Worm (Caenorhabditis elegans) whole organism, L4 larva: Measurements from ENCODE around the gene F35A5.2.

Experiments
- D1046.2 ChIP-seq: fragments of 200-800 bp; sonication (Bioruptor generic); IDR thresholded peaks from 2 replicates; pipeline ENCODE4 v1.3.6; 2022; ENCODE audit warnings: missing genetic modification characterization, missing compliant biosample characterization
- F26F4.8 ChIP-seq: fragments of 200-800 bp; sonication (Bioruptor generic); conservative IDR thresholded peaks from 2 replicates; pipeline ENCODE4 v1.3.6; 2022; ENCODE audit warnings: missing genetic modification characterization, missing compliant biosample characterization
- Y105C5A.15 ChIP-seq: fragments of 200-800 bp; sonication (Bioruptor generic); IDR thresholded peaks from 2 replicates; pipeline ENCODE4 v1.3.6; 2022; ENCODE audit warnings: missing genetic modification characterization, missing compliant biosample characterization
- Y5F2A.4 ChIP-seq: fragments of 200-800 bp; sonication (Bioruptor generic); optimal IDR thresholded peaks from 2 replicates; lab custom pipeline; 2018; ENCODE audit warnings: mild to moderate bottlenecking, missing genetic modification characterization, missing compliant biosample characterization
- ZK337.2 ChIP-seq: fragments of 200-800 bp; sonication (Bioruptor generic); IDR thresholded peaks from 2 replicates; pipeline ENCODE4 v1.3.6; 2022; ENCODE audit warnings: missing genetic modification reagents, missing genetic modification characterization, missing compliant biosample characterization
- ZK546.5 ChIP-seq, 2 experiments: sonication (generic microtip); optimal IDR thresholded peaks; 2 replicates each; lab custom pipeline; 2017; ENCODE audit warnings: missing biosample characterization in 2 of 2, missing genetic modification characterization in 2 of 2
- arid-1 ChIP-seq: fragments of 200-800 bp; sonication (Bioruptor generic); conservative IDR thresholded peaks from 2 replicates; pipeline ENCODE4 v1.3.6; 2022; ENCODE audit warnings: missing genetic modification reagents, missing genetic modification characterization, missing compliant biosample characterization
- ceh-28 ChIP-seq: fragments of 150-350 bp; optimal IDR thresholded peaks from 2 replicates; lab custom pipeline; 2014; ENCODE audit warnings: missing biosample characterization, missing genetic modification reagents, missing genetic modification characterization
- ceh-32 ChIP-seq: sonication (generic microtip); optimal IDR thresholded peaks from 2 replicates; lab custom pipeline; 2016; ENCODE audit warnings: mild to moderate bottlenecking, missing genetic modification characterization, missing compliant biosample characterization; ENCODE audit not compliant: poor library complexity
- ceh-62 ChIP-seq: sonication (generic microtip); optimal IDR thresholded peaks from 2 replicates; lab custom pipeline; 2017; ENCODE audit warnings: missing biosample characterization, missing genetic modification characterization
- ceh-82 ChIP-seq: sonication (generic microtip); optimal IDR thresholded peaks from 2 replicates; lab custom pipeline; 2017; ENCODE audit warnings: missing biosample characterization, missing genetic modification characterization
- ces-1 ChIP-seq: fragments of 150-350 bp; sonication (generic microtip); optimal IDR thresholded peaks from 4 replicates; lab custom pipeline; 2014; ENCODE audit warnings: missing biosample characterization, missing genetic modification reagents, missing genetic modification characterization
- ctbp-1 ChIP-seq: fragments of 200-800 bp; sonication (Bioruptor generic); IDR thresholded peaks from 2 replicates; pipeline ENCODE4 v1.3.6; 2022; ENCODE audit warnings: missing genetic modification reagents, missing genetic modification characterization, missing compliant biosample characterization
- daf-19 ChIP-seq: fragments of 200-800 bp; sonication (Bioruptor generic); conservative IDR thresholded peaks from 2 replicates; pipeline ENCODE4 v1.3.6; 2022; ENCODE audit warnings: missing genetic modification characterization, missing compliant biosample characterization
- dmd-9 ChIP-seq: fragments of 200-800 bp; sonication (Bioruptor generic); IDR thresholded peaks from 2 replicates; pipeline ENCODE4 v1.3.6; 2022; ENCODE audit warnings: missing genetic modification reagents, missing genetic modification characterization, missing compliant biosample characterization
- dpl-1 ChIP-seq: fragments of 150-350 bp; optimal IDR thresholded peaks from 2 replicates; lab custom pipeline; 2014; ENCODE audit warnings: missing biosample characterization, missing genetic modification reagents, missing genetic modification characterization
- duxl-1 ChIP-seq: sonication (generic microtip); optimal IDR thresholded peaks from 2 replicates; lab custom pipeline; 2016; ENCODE audit warnings: mild to moderate bottlenecking, missing genetic modification characterization, moderate library complexity, missing compliant biosample characterization; ENCODE audit not compliant: poor library complexity
- egl-27 ChIP-seq: sonication (generic microtip); optimal IDR thresholded peaks from 3 replicates; lab custom pipeline; 2017; ENCODE audit warnings: missing biosample characterization, missing genetic modification reagents, missing genetic modification characterization
- egl-43 ChIP-seq: fragments of 200-800 bp; sonication (Bioruptor generic); IDR thresholded peaks from 2 replicates; pipeline ENCODE4 v1.3.6; 2022; ENCODE audit warnings: missing genetic modification reagents, missing genetic modification characterization, missing compliant biosample characterization
- fos-1 ChIP-seq: fragments of 150-350 bp; optimal IDR thresholded peaks from 2 replicates; lab custom pipeline; 2014; ENCODE audit warnings: missing biosample characterization, missing genetic modification characterization
- hif-1 ChIP-seq, 2 experiments: sonication (generic microtip); optimal IDR thresholded peaks; 2 replicates each; lab custom pipeline; 2016 to 2017; ENCODE audit warnings: missing compliant biosample characterization in 2 of 2, missing genetic modification characterization in 2 of 2, missing genetic modification reagents in 2 of 2, missing genotype in 2 of 2, mild to moderate bottlenecking in 1 of 2
- hlh-30 ChIP-seq: sonication (generic microtip); optimal IDR thresholded peaks from 2 replicates; lab custom pipeline; 2017; ENCODE audit warnings: antibody characterized with exemption, mild to moderate bottlenecking, missing genetic modification characterization, missing compliant biosample characterization; ENCODE audit not compliant: insufficient read depth
- lim-7 ChIP-seq: fragments of 200-800 bp; sonication (Bioruptor generic); IDR thresholded peaks from 2 replicates; pipeline ENCODE4 v1.3.6; 2022; ENCODE audit warnings: missing genetic modification characterization, missing compliant biosample characterization
- lin-1 ChIP-seq: fragments of 200-800 bp; sonication (Bioruptor generic); IDR thresholded peaks from 2 replicates; pipeline ENCODE4 v1.3.6; 2022; ENCODE audit warnings: missing genetic modification reagents, missing genetic modification characterization, missing compliant biosample characterization
- lin-15B ChIP-seq: fragments of 150-350 bp; sonication (generic microtip); optimal IDR thresholded peaks from 3 replicates; lab custom pipeline; 2014; ENCODE audit warnings: missing biosample characterization, missing genetic modification characterization
- lin-29 ChIP-seq: fragments of 200-800 bp; sonication (Bioruptor generic); IDR thresholded peaks from 2 replicates; pipeline ENCODE4 v1.3.6; 2022; ENCODE audit warnings: missing genetic modification reagents, missing genetic modification characterization, missing compliant biosample characterization
- lin-38 ChIP-seq: fragments of 200-800 bp; sonication (Bioruptor generic); IDR thresholded peaks from 2 replicates; pipeline ENCODE4 v1.3.6; 2022; ENCODE audit warnings: missing genetic modification reagents, missing genetic modification characterization, missing compliant biosample characterization
- lin-39 ChIP-seq: fragments of 150-350 bp; optimal IDR thresholded peaks from 2 replicates; lab custom pipeline; 2014; ENCODE audit warnings: missing biosample characterization, missing genetic modification reagents, missing genetic modification characterization
- lir-3 ChIP-seq: sonication (generic microtip); optimal IDR thresholded peaks from 2 replicates; lab custom pipeline; 2016; ENCODE audit warnings: mild to moderate bottlenecking, missing genetic modification characterization, missing compliant biosample characterization
- madf-9 ChIP-seq: fragments of 200-800 bp; sonication (Bioruptor generic); conservative IDR thresholded peaks from 2 replicates; pipeline ENCODE4 v1.3.6; 2022; ENCODE audit warnings: missing genetic modification reagents, missing genetic modification characterization, missing compliant biosample characterization
- mdt-29 ChIP-seq: fragments of 200-800 bp; sonication (Bioruptor generic); IDR thresholded peaks from 2 replicates; pipeline ENCODE4 v1.3.6; 2022; ENCODE audit warnings: missing genetic modification reagents, missing genetic modification characterization, missing compliant biosample characterization
- mep-1 ChIP-seq: fragments of 150-350 bp; sonication (generic microtip); optimal IDR thresholded peaks from 3 replicates; lab custom pipeline; 2014; ENCODE audit warnings: missing biosample characterization, missing genetic modification characterization
- mxl-3 ChIP-seq: fragments of 200-800 bp; sonication (Bioruptor generic); optimal IDR thresholded peaks from 2 replicates; lab custom pipeline; 2018; ENCODE audit warnings: mild to moderate bottlenecking, missing genetic modification characterization, missing compliant biosample characterization
- nhr-102 ChIP-seq: sonication (generic microtip); optimal IDR thresholded peaks from 2 replicates; lab custom pipeline; 2016; ENCODE audit warnings: mild to moderate bottlenecking, missing genetic modification characterization, moderate library complexity, missing compliant biosample characterization
- nhr-237 ChIP-seq: sonication (generic microtip); optimal IDR thresholded peaks from 2 replicates; lab custom pipeline; 2017; ENCODE audit warnings: missing biosample characterization, missing genetic modification characterization
- nhr-25 ChIP-seq: sonication (generic microtip); optimal IDR thresholded peaks from 2 replicates; lab custom pipeline; 2017; ENCODE audit warnings: missing genetic modification characterization, mild to moderate bottlenecking, missing compliant biosample characterization, antibody characterized with exemption, moderate library complexity, borderline replicate concordance; ENCODE audit not compliant: insufficient read depth
- nhr-77 ChIP-seq: fragments of 150-350 bp; optimal IDR thresholded peaks from 2 replicates; lab custom pipeline; 2014; ENCODE audit warnings: missing biosample characterization, missing genetic modification characterization
- pha-4 ChIP-seq, 2 experiments: fragments of 150-350 bp in 1 of 2; fragments of 200-800 bp in 1 of 2; sonication (Bioruptor generic) in 1 of 2; IDR thresholded peaks in 1 of 2; optimal IDR thresholded peaks in 1 of 2; 2 replicates each; pipeline versions ENCODE4 v1.3.6 to Lab custom; 2014 to 2022; ENCODE audit warnings: missing genetic modification characterization in 2 of 2, missing genetic modification reagents in 2 of 2, missing biosample characterization in 1 of 2, missing compliant biosample characterization in 1 of 2
- pqm-1 ChIP-seq: sonication (generic microtip); optimal IDR thresholded peaks from 2 replicates; lab custom pipeline; 2017; ENCODE audit warnings: missing biosample characterization, missing genetic modification characterization
- set-16 ChIP-seq: fragments of 200-800 bp; sonication (Bioruptor generic); IDR thresholded peaks from 2 replicates; pipeline ENCODE4 v1.3.6; 2022; ENCODE audit warnings: missing genetic modification reagents, missing genetic modification characterization, missing compliant biosample characterization
- snpc-4 ChIP-seq: fragments of 150-350 bp; optimal IDR thresholded peaks from 2 replicates; lab custom pipeline; 2014; ENCODE audit warnings: missing biosample characterization, missing genetic modification characterization
- spr-1 ChIP-seq: sonication (generic microtip); optimal IDR thresholded peaks from 2 replicates; lab custom pipeline; 2016; ENCODE audit warnings: mild to moderate bottlenecking, missing genetic modification characterization, missing compliant biosample characterization
- spr-3 ChIP-seq: fragments of 200-800 bp; sonication (Bioruptor generic); optimal IDR thresholded peaks from 2 replicates; lab custom pipeline; 2018; ENCODE audit warnings: mild to moderate bottlenecking, missing genetic modification characterization, missing compliant biosample characterization
- tag-97 ChIP-seq: fragments of 200-800 bp; sonication (Bioruptor generic); IDR thresholded peaks from 2 replicates; pipeline ENCODE4 v1.3.6; 2022; ENCODE audit warnings: missing genetic modification characterization, missing compliant biosample characterization
- unc-62 ChIP-seq, 3 experiments: fragments of 150-350 bp in 1 of 3; sonication (generic microtip); optimal IDR thresholded peaks in 2 of 3; peaks in 1 of 3; 1 replicate in 1 of 3; 2 replicates in 2 of 3; lab custom pipeline; 2014 to 2017; ENCODE audit warnings: missing biosample characterization in 3 of 3, missing genetic modification characterization in 3 of 3, missing genetic modification reagents in 3 of 3, missing genotype in 1 of 3
- vab-7 ChIP-seq: fragments of 200-800 bp; sonication (Bioruptor generic); IDR thresholded peaks from 2 replicates; pipeline ENCODE4 v1.3.6; 2022; ENCODE audit warnings: missing genetic modification reagents, missing genetic modification characterization, missing compliant biosample characterization
- zfp-3 ChIP-seq: fragments of 200-800 bp; sonication (Bioruptor generic); conservative IDR thresholded peaks from 2 replicates; pipeline ENCODE4 v1.3.6; 2022; ENCODE audit warnings: missing genetic modification reagents, missing genetic modification characterization, missing compliant biosample characterization
- ztf-11 ChIP-seq: fragments of 150-350 bp; optimal IDR thresholded peaks from 2 replicates; lab custom pipeline; 2014; ENCODE audit warnings: missing biosample characterization, missing genetic modification characterization

F35A5.2 gene

ce11 chrX:3822061-3822460, 17.1 kb downstream of the F35A5.2 start (continued):
- peak in 1 of 2 experiments; percentile 54 for TF ChIP-seq unc-62 (GFP tag; optimal IDR thresholded peaks at IDR 0.05 in 1 of 2; lab: Kevin White, UChicago)
- TF ChIP-seq unc-62 (tag; optimal IDR thresholded peaks at IDR 0.05; lab: Kevin White, UChicago), result no peak

ce11 chrX:3823869-3824268, 18.9 kb downstream of the F35A5.2 start:
- no peak for TF ChIP-seq ZK337.2 (GFP tag; lab: Robert Waterston, UW)
- no peak for TF ChIP-seq lim-7 (GFP tag; lab: Robert Waterston, UW)
- no peak for TF ChIP-seq zfp-3 (GFP tag; lab: Robert Waterston, UW)
- no peak for TF ChIP-seq set-16 (GFP tag; lab: Robert Waterston, UW)
- TF ChIP-seq Y105C5A.15, result no peak
- no peak for TF ChIP-seq mdt-29 (GFP tag; lab: Robert Waterston, UW)
- no peak for TF ChIP-seq lin-38 (GFP tag; lab: Robert Waterston, UW)
- no peak for TF ChIP-seq spr-3 (GFP tag; lab: Kevin White, UChicago)
- no peak for TF ChIP-seq D1046.2 (GFP tag; lab: Robert Waterston, UW)
- no peak for TF ChIP-seq ceh-82 (tag; lab: Kevin White, UChicago)
- TF ChIP-seq vab-7 (GFP tag; lab: Robert Waterston, UW), result no peak
- TF ChIP-seq arid-1 (GFP tag; lab: Robert Waterston, UW), result no peak
- no peak for TF ChIP-seq lir-3 (tag; lab: Kevin White, UChicago)
- no peak for TF ChIP-seq madf-9 (GFP tag; lab: Robert Waterston, UW)
- no peak for TF ChIP-seq F26F4.8 (GFP tag; lab: Robert Waterston, UW)
- TF ChIP-seq ZK546.5 (tag; optimal IDR thresholded peaks at IDR 0.05; lab: Kevin White, UChicago), result no peak
- TF ChIP-seq pha-4 (GFP tag; IDR thresholded peaks at IDR 0.05; lab: Robert Waterston, UW), result no peak
- TF ChIP-seq pha-4 (tag; optimal IDR thresholded peaks at IDR 0.05; lab: Kevin White, UChicago), result no peak
- TF ChIP-seq dpl-1 (GFP tag; lab: Kevin White, UChicago), result no peak
- TF ChIP-seq hlh-30 (tag; lab: Kevin White, UChicago), result peak; percentile 9
- TF ChIP-seq fos-1, result no peak
- no peak for TF ChIP-seq nhr-237
- TF ChIP-seq egl-27, result no peak
- TF ChIP-seq lin-39, result no peak
- TF ChIP-seq nhr-25 (tag; lab: Kevin White, UChicago), result no peak
- TF ChIP-seq lin-15B (tag; lab: Kevin White, UChicago), result no peak
- no peak for TF ChIP-seq ceh-28 (tag; lab: Kevin White, UChicago)
- TF ChIP-seq egl-43, result no peak
- no peak for TF ChIP-seq ztf-11
- TF ChIP-seq pqm-1 (tag; lab: Kevin White, UChicago), result peak; percentile 89
- no peak for TF ChIP-seq tag-97 (GFP tag; lab: Robert Waterston, UW)
- TF ChIP-seq ceh-62, result no peak
- TF ChIP-seq unc-62 (GFP tag; optimal IDR thresholded peaks at IDR 0.05 in 1 of 2; lab: Kevin White, UChicago), result peak in 1 of 2 experiments; percentile 50
- TF ChIP-seq unc-62 (tag; optimal IDR thresholded peaks at IDR 0.05; lab: Kevin White, UChicago), result no peak
- TF ChIP-seq snpc-4 (tag; lab: Kevin White, UChicago), result no peak
- TF ChIP-seq nhr-102, result peak; percentile 81
- TF ChIP-seq ceh-32 (tag; lab: Kevin White, UChicago), result no peak
- TF ChIP-seq mep-1 (tag; lab: Kevin White, UChicago), result peak; percentile 52
- no peak for TF ChIP-seq spr-1 (tag; lab: Kevin White, UChicago)
- peak; percentile 81 for TF ChIP-seq nhr-77
- no peak for TF ChIP-seq ctbp-1 (GFP tag; lab: Robert Waterston, UW)
- TF ChIP-seq duxl-1 (tag; lab: Kevin White, UChicago), result peak; percentile 16
- TF ChIP-seq dmd-9 (GFP tag; lab: Robert Waterston, UW), result no peak
- TF ChIP-seq lin-1 (GFP tag; lab: Robert Waterston, UW), result peak; percentile 83
- TF ChIP-seq Y5F2A.4 (GFP tag; lab: Kevin White, UChicago), result no peak
- no peak for TF ChIP-seq hif-1 (tag; optimal IDR thresholded peaks at IDR 0.05; lab: Kevin White, UChicago)
- TF ChIP-seq daf-19 (GFP tag; lab: Robert Waterston, UW), result no peak
- TF ChIP-seq ces-1 (GFP tag; lab: Kevin White, UChicago), result no peak
- no peak for TF ChIP-seq lin-29 (GFP tag; lab: Robert Waterston, UW)
- no peak for TF ChIP-seq mxl-3 (GFP tag; lab: Kevin White, UChicago)
